Fruit fly (Drosophila melanogaster) whole organism, embryonic: ENCODE data around the gene CG11279.

Experiments
- Aef1 ChIP-seq: fragments of 200-800 bp; sonication (Bioruptor generic); IDR thresholded peaks from 3 replicates; pipeline ENCODE4 v1.3.6; 2022; ENCODE audit warnings: missing biosample characterization, missing genetic modification characterization
- CG17912 ChIP-seq: fragments of 200-800 bp; sonication (Bioruptor generic); optimal IDR thresholded peaks from 2 replicates; lab custom pipeline; 2018; ENCODE audit warnings: missing biosample characterization, mild to moderate bottlenecking, missing genetic modification characterization
- CG31365 ChIP-seq: fragments of 200-800 bp; sonication (Bioruptor generic); optimal IDR thresholded peaks from 2 replicates; lab custom pipeline; 2018; ENCODE audit warnings: missing biosample characterization, mild to moderate bottlenecking, missing genetic modification characterization
- CG42726 ChIP-seq: fragments of 200-800 bp; sonication (Bioruptor generic); IDR thresholded peaks from 2 replicates; pipeline ENCODE4 v1.3.6; 2022; ENCODE audit warnings: missing biosample characterization, missing genetic modification characterization; ENCODE audit not compliant: partially characterized antibody
- CG4360 ChIP-seq: fragments of 200-800 bp; sonication (Bioruptor generic); IDR thresholded peaks from 2 replicates; pipeline ENCODE4 v1.3.6; 2022; ENCODE audit warnings: missing biosample characterization, missing genetic modification characterization
- CG4424 ChIP-seq: fragments of 200-800 bp; sonication (Bioruptor generic); optimal IDR thresholded peaks from 3 replicates; lab custom pipeline; 2016; ENCODE audit warnings: missing biosample characterization, missing genetic modification characterization
- CG6854 ChIP-seq: fragments of 200-800 bp; sonication (Bioruptor generic); optimal IDR thresholded peaks from 3 replicates; lab custom pipeline; 2017; ENCODE audit warnings: missing biosample characterization, mild to moderate bottlenecking, missing genetic modification characterization
- Drgx ChIP-seq: fragments of 200-800 bp; sonication (Bioruptor generic); IDR thresholded peaks from 2 replicates; pipeline ENCODE4 v1.3.6; 2022; ENCODE audit warnings: missing biosample characterization, missing genetic modification characterization
- al ChIP-seq: fragments of 200-800 bp; sonication (Bioruptor generic); IDR thresholded peaks from 2 replicates; pipeline ENCODE4 v1.3.6; 2022; ENCODE audit warnings: missing biosample characterization, missing genetic modification characterization
- ci ChIP-seq: fragments of 200-800 bp; sonication (Bioruptor generic); IDR thresholded peaks from 3 replicates; pipeline ENCODE4 v1.3.6; 2022; ENCODE audit warnings: missing biosample characterization, missing genetic modification characterization
- h ChIP-seq: fragments of >200 bp; optimal IDR thresholded peaks from 2 replicates; lab custom pipeline; 2017
- pb ChIP-seq: fragments of 200-800 bp; sonication (Bioruptor generic); optimal IDR thresholded peaks from 3 replicates; lab custom pipeline; 2016; ENCODE audit warnings: missing biosample characterization, missing genetic modification characterization
- vfl ChIP-seq: fragments of 200-800 bp; sonication (Bioruptor generic); optimal IDR thresholded peaks from 2 replicates; lab custom pipeline; 2016; ENCODE audit warnings: missing biosample characterization, missing genetic modification characterization

DNA sequence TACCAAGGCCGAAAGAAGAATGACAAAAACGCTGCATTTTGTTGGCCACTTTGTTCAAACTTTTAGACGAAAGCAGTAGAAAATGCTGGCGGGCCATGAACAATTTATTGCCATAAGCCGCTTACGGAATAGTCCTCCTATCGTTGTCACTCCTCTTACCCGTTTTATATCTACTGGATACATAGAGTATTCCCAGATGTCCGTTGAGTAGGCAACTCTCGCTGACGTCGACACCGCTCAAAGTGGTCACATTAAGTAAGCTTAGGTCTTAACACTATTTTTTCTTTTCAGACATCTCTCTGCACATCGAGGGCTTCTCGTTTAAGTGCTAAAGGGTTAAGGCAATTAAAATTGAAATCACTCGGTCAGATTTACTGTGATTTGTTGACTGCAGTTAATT is 36.7 kb downstream of the CG11279 start:
- TF ChIP-seq pb (GFP tag; lab: Kevin White, UChicago) (no peak), CG4424 (GFP tag; lab: Kevin White, UChicago) (no peak), h (no peak), CG4360 (GFP tag; lab: Robert Waterston, UW) (no peak), CG31365 (tag; lab: Kevin White, UChicago) (no peak), Drgx (no peak), CG42726 (GFP tag; lab: Robert Waterston, UW) (no peak), CG6854 (no peak), al (no peak), ci (no peak), Aef1 (GFP tag; lab: Robert Waterston, UW) (no peak), CG17912 (GFP tag; lab: Kevin White, UChicago) (no peak), vfl (no peak)
